Fruit fly (Drosophila melanogaster) whole organism, embryonic: Measurements from ENCODE around the gene CG11672.

Source experiments
- CG11093 ChIP-seq: fragments of 200-800 bp; sonication (Bioruptor generic); IDR thresholded peaks from 3 replicates; pipeline ENCODE4 v1.3.6; 2022; ENCODE audit warnings: missing biosample characterization, missing genetic modification characterization
- CG12744 ChIP-seq: fragments of 200-800 bp; sonication (Bioruptor generic); optimal IDR thresholded peaks from 2 replicates; lab custom pipeline; 2016; ENCODE audit warnings: missing biosample characterization, missing genetic modification characterization
- CG13123 ChIP-seq: fragments of 200-800 bp; sonication (Bioruptor generic); optimal IDR thresholded peaks from 2 replicates; lab custom pipeline; 2016; ENCODE audit warnings: missing biosample characterization, missing genetic modification characterization
- CG15601 ChIP-seq: fragments of 200-800 bp; sonication (Bioruptor generic); optimal IDR thresholded peaks from 3 replicates; lab custom pipeline; 2019; ENCODE audit warnings: missing biosample characterization, mild to moderate bottlenecking, missing genetic modification characterization, moderate library complexity
- CG1602 ChIP-seq: fragments of 200-800 bp; sonication (Bioruptor generic); optimal IDR thresholded peaks from 3 replicates; lab custom pipeline; 2016; ENCODE audit warnings: missing biosample characterization, missing genetic modification characterization
- CG1647 ChIP-seq: fragments of 200-800 bp; sonication (Bioruptor generic); optimal IDR thresholded peaks from 3 replicates; lab custom pipeline; 2016; ENCODE audit warnings: missing biosample characterization, missing genetic modification characterization
- CG2712 ChIP-seq: fragments of 200-800 bp; optimal IDR thresholded peaks from 3 replicates; lab custom pipeline; 2019; ENCODE audit warnings: missing biosample characterization, mild to moderate bottlenecking, missing genetic modification characterization, moderate library complexity
- CG33557 ChIP-seq: fragments of 200-800 bp; sonication (Bioruptor generic); optimal IDR thresholded peaks from 2 replicates; lab custom pipeline; 2019; ENCODE audit warnings: missing biosample characterization, mild to moderate bottlenecking, missing genetic modification characterization, moderate library complexity
- CG34224 ChIP-seq: fragments of 200-800 bp; sonication (Bioruptor generic); IDR thresholded peaks from 3 replicates; pipeline ENCODE4 v1.3.6; 2022; ENCODE audit warnings: missing biosample characterization, missing genetic modification characterization; ENCODE audit not compliant: partially characterized antibody
- CG4404 ChIP-seq: fragments of 200-800 bp; sonication (Bioruptor generic); IDR thresholded peaks from 2 replicates; pipeline ENCODE4 v1.3.6; 2022; ENCODE audit warnings: missing biosample characterization, missing genetic modification characterization
- CG4617 ChIP-seq: fragments of 200-800 bp; sonication (Bioruptor generic); optimal IDR thresholded peaks from 3 replicates; lab custom pipeline; 2016; ENCODE audit warnings: missing biosample characterization, missing genetic modification characterization, borderline replicate concordance
- CG6683 ChIP-seq: fragments of 200-800 bp; sonication (Bioruptor generic); optimal IDR thresholded peaks from 2 replicates; lab custom pipeline; 2017; ENCODE audit warnings: missing biosample characterization, mild to moderate bottlenecking, missing genetic modification characterization, missing genetic modification reagents
- CG6791 ChIP-seq: fragments of 200-800 bp; sonication (Bioruptor generic); IDR thresholded peaks from 3 replicates; pipeline ENCODE4 v1.3.6; 2022; ENCODE audit warnings: missing biosample characterization, missing genetic modification characterization; ENCODE audit not compliant: partially characterized antibody
- CG8359 ChIP-seq: fragments of 200-800 bp; sonication (Bioruptor generic); optimal IDR thresholded peaks from 2 replicates; lab custom pipeline; 2017; ENCODE audit warnings: missing biosample characterization, mild to moderate bottlenecking, missing genetic modification characterization, borderline replicate concordance
- CoRest ChIP-seq: fragments of 200-800 bp; sonication (Bioruptor generic); optimal IDR thresholded peaks from 3 replicates; lab custom pipeline; 2018; ENCODE audit warnings: missing biosample characterization, mild to moderate bottlenecking, missing genetic modification characterization, moderate library complexity
- Dp ChIP-seq: fragments of 200-800 bp; sonication (Bioruptor generic); optimal IDR thresholded peaks from 2 replicates; lab custom pipeline; 2018; ENCODE audit warnings: missing biosample characterization, mild to moderate bottlenecking, missing genetic modification characterization, moderate library complexity
- E2f2 ChIP-seq: fragments of 200-800 bp; sonication (Bioruptor generic); IDR thresholded peaks from 2 replicates; pipeline ENCODE4 v1.3.6; 2022; ENCODE audit warnings: missing biosample characterization, missing genetic modification characterization
- HHEX ChIP-seq: fragments of 200-800 bp; sonication (Bioruptor generic); optimal IDR thresholded peaks from 3 replicates; lab custom pipeline; 2017; ENCODE audit warnings: missing biosample characterization, mild to moderate bottlenecking, missing genetic modification characterization, missing genetic modification reagents
- HLH4C ChIP-seq: fragments of 200-800 bp; sonication (Bioruptor generic); IDR thresholded peaks from 3 replicates; pipeline ENCODE4 v1.3.6; 2022; ENCODE audit warnings: missing biosample characterization, missing genetic modification characterization; ENCODE audit not compliant: partially characterized antibody
- Kr ChIP-seq: fragments of 200-800 bp; sonication (Bioruptor generic); optimal IDR thresholded peaks from 2 replicates; lab custom pipeline; 2017; ENCODE audit warnings: missing biosample characterization, mild to moderate bottlenecking, missing genetic modification characterization
- MBD-R2 ChIP-seq: fragments of 200-800 bp; sonication (Bioruptor generic); IDR thresholded peaks from 2 replicates; pipeline ENCODE4 v1.3.6; 2022; ENCODE audit warnings: missing biosample characterization, missing genetic modification characterization
- MESR4 ChIP-seq: fragments of 200-800 bp; sonication (Bioruptor generic); optimal IDR thresholded peaks from 2 replicates; lab custom pipeline; 2018; ENCODE audit warnings: missing biosample characterization, mild to moderate bottlenecking, missing genetic modification characterization, moderate library complexity
- Scr ChIP-seq: fragments of 200-800 bp; sonication (Bioruptor generic); IDR thresholded peaks from 2 replicates; pipeline ENCODE4 v1.3.6; 2022; ENCODE audit warnings: missing biosample characterization, missing genetic modification characterization; ENCODE audit not compliant: partially characterized antibody
- Sin3A ChIP-seq: fragments of >200 bp; optimal IDR thresholded peaks from 2 replicates; lab custom pipeline; 2018
- YL-1 ChIP-seq: fragments of 200-800 bp; sonication (Bioruptor generic); optimal IDR thresholded peaks from 3 replicates; lab custom pipeline; 2017; ENCODE audit warnings: missing biosample characterization, mild to moderate bottlenecking, missing genetic modification characterization
- ato ChIP-seq: fragments of 200-800 bp; sonication (Bioruptor generic); IDR thresholded peaks from 2 replicates; pipeline ENCODE4 v1.3.6; 2022; ENCODE audit warnings: missing biosample characterization, missing genetic modification characterization; ENCODE audit not compliant: partially characterized antibody
- az2 ChIP-seq: fragments of 200-800 bp; sonication (Bioruptor generic); optimal IDR thresholded peaks from 3 replicates; lab custom pipeline; 2016; ENCODE audit warnings: missing biosample characterization, missing genetic modification characterization
- bigmax ChIP-seq: fragments of 200-800 bp; sonication (Bioruptor generic); optimal IDR thresholded peaks from 2 replicates; lab custom pipeline; 2018; ENCODE audit warnings: missing biosample characterization, mild to moderate bottlenecking, missing genetic modification characterization
- ci ChIP-seq: fragments of 200-800 bp; sonication (Bioruptor generic); IDR thresholded peaks from 3 replicates; pipeline ENCODE4 v1.3.6; 2022; ENCODE audit warnings: missing biosample characterization, missing genetic modification characterization
- danr ChIP-seq: fragments of 200-800 bp; sonication (Bioruptor generic); IDR thresholded peaks from 2 replicates; pipeline ENCODE4 v1.3.6; 2022; ENCODE audit warnings: missing biosample characterization, missing genetic modification characterization
- dati ChIP-seq: fragments of 200-800 bp; sonication (Bioruptor generic); IDR thresholded peaks from 2 replicates; pipeline ENCODE4 v1.3.6; 2022; ENCODE audit warnings: missing biosample characterization, missing genetic modification characterization
- eve ChIP-seq, 2 experiments: fragments of >200 bp; optimal IDR thresholded peaks; 2 replicates each; lab custom pipeline; 2017; ENCODE audit warnings: missing biosample characterization in 2 of 2, missing genetic modification characterization in 2 of 2
- fd102C ChIP-seq: fragments of 200-800 bp; sonication (Bioruptor generic); optimal IDR thresholded peaks from 2 replicates; lab custom pipeline; 2018; ENCODE audit warnings: missing biosample characterization, mild to moderate bottlenecking, missing genetic modification characterization, moderate library complexity
- hb ChIP-seq: fragments of 200-800 bp; sonication (Bioruptor generic); IDR thresholded peaks from 3 replicates; pipeline ENCODE4 v1.3.6; 2022; ENCODE audit warnings: missing biosample characterization, missing genetic modification characterization; ENCODE audit not compliant: partially characterized antibody
- lbe ChIP-seq: fragments of 200-800 bp; sonication (Bioruptor generic); optimal IDR thresholded peaks from 2 replicates; lab custom pipeline; 2016; ENCODE audit warnings: missing biosample characterization, mild to moderate bottlenecking, missing genetic modification characterization
- nerfin-2 ChIP-seq: fragments of 200-800 bp; sonication (Bioruptor generic); IDR thresholded peaks from 2 replicates; pipeline ENCODE4 v1.3.6; 2022; ENCODE audit warnings: missing biosample characterization, missing genetic modification characterization; ENCODE audit not compliant: partially characterized antibody
- pita ChIP-seq: fragments of 200-800 bp; sonication (Bioruptor generic); optimal IDR thresholded peaks from 2 replicates; lab custom pipeline; 2017; ENCODE audit warnings: missing biosample characterization, mild to moderate bottlenecking, missing genetic modification characterization
- ro ChIP-seq: fragments of 200-800 bp; sonication (Bioruptor generic); IDR thresholded peaks from 2 replicates; pipeline ENCODE4 v1.3.6; 2022; ENCODE audit warnings: missing biosample characterization, missing genetic modification characterization
- sens ChIP-seq: fragments of 200-800 bp; sonication (Bioruptor generic); peaks from one replicate; lab custom pipeline; 2016; ENCODE audit warnings: missing biosample characterization, missing genetic modification characterization
- seq ChIP-seq: fragments of 200-800 bp; sonication (Bioruptor generic); IDR thresholded peaks from 2 replicates; pipeline ENCODE4 v1.3.6; 2022; ENCODE audit warnings: missing biosample characterization, missing genetic modification characterization
- sna ChIP-seq: fragments of 200-800 bp; sonication (Bioruptor generic); IDR thresholded peaks from 2 replicates; pipeline ENCODE4 v1.3.6; 2022; ENCODE audit warnings: missing biosample characterization, missing genetic modification characterization; ENCODE audit not compliant: partially characterized antibody
- sqz ChIP-seq: fragments of 200-800 bp; sonication (Bioruptor generic); optimal IDR thresholded peaks from 3 replicates; lab custom pipeline; 2018; ENCODE audit warnings: missing biosample characterization, mild to moderate bottlenecking, missing genetic modification characterization
- stc ChIP-seq: fragments of 200-800 bp; sonication (Bioruptor generic); IDR thresholded peaks from 2 replicates; pipeline ENCODE4 v1.3.6; 2022; ENCODE audit warnings: missing biosample characterization, missing genetic modification characterization
- sug ChIP-seq: fragments of 200-800 bp; optimal IDR thresholded peaks from 2 replicates; lab custom pipeline; 2019; ENCODE audit warnings: missing biosample characterization, mild to moderate bottlenecking, missing genetic modification characterization, moderate library complexity
- tna ChIP-seq: fragments of 200-800 bp; sonication (Bioruptor generic); IDR thresholded peaks from 2 replicates; pipeline ENCODE4 v1.3.6; 2022; ENCODE audit warnings: missing biosample characterization, missing genetic modification characterization; ENCODE audit not compliant: partially characterized antibody
- unc-4 ChIP-seq: fragments of 200-800 bp; sonication (Bioruptor generic); IDR thresholded peaks from 2 replicates; pipeline ENCODE4 v1.3.6; 2022; ENCODE audit warnings: missing biosample characterization, missing genetic modification characterization; ENCODE audit not compliant: partially characterized antibody
- unpg ChIP-seq: fragments of 200-800 bp; sonication (Bioruptor generic); optimal IDR thresholded peaks from 3 replicates; lab custom pipeline; 2018; ENCODE audit warnings: missing biosample characterization, mild to moderate bottlenecking, missing genetic modification characterization, moderate library complexity
- zen ChIP-seq: fragments of 200-800 bp; sonication (Bioruptor generic); optimal IDR thresholded peaks from 3 replicates; lab custom pipeline; 2018; ENCODE audit warnings: missing biosample characterization, mild to moderate bottlenecking, missing genetic modification characterization, moderate library complexity
- zen2 ChIP-seq: fragments of 200-800 bp; sonication (Bioruptor generic); IDR thresholded peaks from 3 replicates; pipeline ENCODE4 v1.3.6; 2022; ENCODE audit warnings: missing biosample characterization, missing genetic modification characterization; ENCODE audit not compliant: partially characterized antibody
- zf30C ChIP-seq: fragments of 200-800 bp; sonication (Bioruptor generic); optimal IDR thresholded peaks from 3 replicates; lab custom pipeline; 2018; ENCODE audit warnings: missing biosample characterization, mild to moderate bottlenecking, missing genetic modification characterization

CG11672 gene

dm6 chr3R:8313038-8313437 is 22.7 kb upstream of the CG11672 start, which contains the start of gene CG7483 (continued):
- TF ChIP-seq CG6791 (GFP tag; lab: Robert Waterston, UW) (peak; percentile 90), Dp (GFP tag; lab: Kevin White, UChicago) (peak; percentile 96), eve (GFP tag; optimal IDR thresholded peaks at IDR 0.05; lab: Kevin White, UChicago) (no peak), Kr (GFP tag; lab: Kevin White, UChicago) (no peak), ci (GFP tag; lab: Robert Waterston, UW) (0 out of 3 replicates have a peak, but pooled peaks have one; percentile 20), CG8359 (GFP tag; lab: Kevin White, UChicago) (no peak), CG1602 (no peak), Scr (peak; percentile 81), CG2712 (tag; lab: Kevin White, UChicago) (peak; percentile 22), MBD-R2 (GFP tag; lab: Robert Waterston, UW) (peak; percentile 62), zf30C (GFP tag; lab: Kevin White, UChicago) (no peak), fd102C (GFP tag; lab: Kevin White, UChicago) (no peak), CG15601 (peak; percentile 46), CG6683 (GFP tag; lab: Kevin White, UChicago) (no peak), CG12744 (GFP tag; lab: Kevin White, UChicago) (no peak), HLH4C (GFP tag; lab: Robert Waterston, UW) (peak; percentile 82), CG34224 (peak; percentile 94), E2f2 (peak; percentile 98), pita (GFP tag; lab: Kevin White, UChicago) (no peak), nerfin-2 (GFP tag; lab: Robert Waterston, UW) (peak; percentile 79), Sin3A (lab: Kevin White, UChicago) (peak; percentile 34), sna (peak; percentile 78), ato (GFP tag; lab: Robert Waterston, UW) (peak; percentile 90), CG13123 (GFP tag; lab: Kevin White, UChicago) (no peak), CG4617 (GFP tag; lab: Kevin White, UChicago) (peak; percentile 46), CG4404 (no peak), sens (peak; percentile 60), CG11093 (no peak), danr (GFP tag; lab: Robert Waterston, UW) (no peak), stc (no peak), sqz (peak; percentile 81), unc-4 (GFP tag; lab: Robert Waterston, UW) (peak; percentile 88), dati (no peak), CG33557 (peak; percentile 7), tna (GFP tag; lab: Robert Waterston, UW) (peak; percentile 65), lbe (GFP tag; lab: Kevin White, UChicago) (peak; percentile 34), ro (no peak), bigmax (no peak), seq (GFP tag; lab: Robert Waterston, UW) (no peak), unpg (GFP tag; lab: Kevin White, UChicago) (no peak), MESR4 (GFP tag; lab: Kevin White, UChicago) (peak; percentile 93), CG1647 (GFP tag; lab: Kevin White, UChicago) (no peak), YL-1 (GFP tag; lab: Kevin White, UChicago) (peak; percentile 75), az2 (no peak), hb (GFP tag; lab: Robert Waterston, UW) (peak; percentile 61; the same call in 1 of the 3 replicates), HHEX (GFP tag; lab: Kevin White, UChicago) (no peak), CoRest (tag; lab: Kevin White, UChicago) (peak; percentile 10), zen (tag; lab: Kevin White, UChicago) (no peak), zen2 (GFP tag; lab: Robert Waterston, UW) (peak; percentile 75; the same call in 2 of the 3 replicates), sug (tag; lab: Kevin White, UChicago) (peak; percentile 19)
